Fruit fly (Drosophila melanogaster): ENCODE results near the gene NLaz.

dm6 chr2L:1387811-1388210 is 26.2 kb upstream of the NLaz start:
- no peak for TF ChIP-seq ttk (optimal IDR thresholded peaks at IDR 0.05)
- TF ChIP-seq h (optimal IDR thresholded peaks at IDR 0.05) = no peak

Data from Kc167 (cell line).